Worm (Caenorhabditis elegans) whole organism, young adult: ENCODE results near the gene W01D2.6.

Experiments used
- attf-5 ChIP-seq: fragments of 200-800 bp; sonication (Bioruptor generic); optimal IDR thresholded peaks from 2 replicates; lab custom pipeline; 2018; ENCODE audit warnings: mild to moderate bottlenecking, missing genetic modification characterization, missing compliant biosample characterization
- pha-4 ChIP-seq: fragments of 150-350 bp; sonication (generic microtip); optimal IDR thresholded peaks from 2 replicates; lab custom pipeline; 2014; ENCODE audit warnings: missing biosample characterization, missing genetic modification reagents, missing genetic modification characterization
- tlf-1 ChIP-seq: fragments of 200-800 bp; sonication (Bioruptor generic); optimal IDR thresholded peaks from 2 replicates; lab custom pipeline; 2018; ENCODE audit warnings: mild to moderate bottlenecking, missing genetic modification characterization, missing compliant biosample characterization
- unc-62 ChIP-seq: fragments of 150-350 bp; optimal IDR thresholded peaks from 2 replicates; lab custom pipeline; 2014; ENCODE audit warnings: missing biosample characterization, missing genetic modification reagents, missing genetic modification characterization

ce11 chrII:14772956-14773788, 35.6 kb upstream of the W01D2.6 start, which contains the start of gene Y54E2A.7:
- TF ChIP-seq unc-62 = no peak
- TF ChIP-seq attf-5 = no peak
- TF ChIP-seq pha-4 = no peak
- no peak for TF ChIP-seq tlf-1 (GFP tag; lab: Kevin White, UChicago)
